Worm (Caenorhabditis elegans): ENCODE data around the gene C16C10.2.
A peak's percentile ranks its signal among the peaks of the same experiment; 100 is the strongest.

Gene C16C10.2

DNA sequence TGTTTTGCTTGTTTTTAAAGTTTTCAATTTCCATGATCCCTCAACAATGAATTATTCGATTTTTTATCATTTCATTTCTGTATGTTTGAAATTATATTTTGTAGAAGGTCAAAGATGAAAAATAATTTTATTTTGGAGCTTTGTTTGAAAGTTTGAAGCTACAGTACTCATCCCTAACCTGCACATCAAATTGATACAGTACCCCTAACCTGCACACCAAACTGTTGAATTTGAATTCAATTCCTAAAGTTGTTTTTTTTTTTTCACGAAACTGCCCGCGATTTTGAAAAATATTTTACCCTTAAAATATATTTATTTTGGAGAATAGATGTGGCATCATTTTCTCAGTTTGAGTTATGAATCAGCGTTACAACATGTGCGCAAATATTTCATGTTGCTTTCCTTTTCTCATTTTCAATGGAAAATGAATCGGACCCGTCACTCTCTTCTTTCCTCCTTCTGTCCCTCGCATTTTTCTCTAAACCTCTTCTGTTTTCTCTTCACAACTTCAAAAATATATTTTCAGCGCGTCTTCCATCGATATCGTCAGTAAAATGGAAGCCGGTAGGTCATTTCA is 27.4 kb upstream of the C16C10.2 start, which contains the start of gene R74.8:
TSS of gene R74.8 (plus strand) at position 527 of the 577 bp plus-strand sequence.
- no peak for TF ChIP-seq cog-1 (tag; optimal IDR thresholded peaks at IDR 0.05)
- TF ChIP-seq ref-1 (GFP tag; conservative IDR thresholded peaks at IDR 0.05) = no peak
- TF ChIP-seq med-1 (GFP tag; optimal IDR thresholded peaks at IDR 0.05; ENCODE audit: insufficient read depth) = no peak
- TF ChIP-seq ztf-23 (GFP tag; IDR thresholded peaks at IDR 0.05) = no peak
- TF ChIP-seq tab-1 (GFP tag; IDR thresholded peaks at IDR 0.05) = no peak

DNA sequence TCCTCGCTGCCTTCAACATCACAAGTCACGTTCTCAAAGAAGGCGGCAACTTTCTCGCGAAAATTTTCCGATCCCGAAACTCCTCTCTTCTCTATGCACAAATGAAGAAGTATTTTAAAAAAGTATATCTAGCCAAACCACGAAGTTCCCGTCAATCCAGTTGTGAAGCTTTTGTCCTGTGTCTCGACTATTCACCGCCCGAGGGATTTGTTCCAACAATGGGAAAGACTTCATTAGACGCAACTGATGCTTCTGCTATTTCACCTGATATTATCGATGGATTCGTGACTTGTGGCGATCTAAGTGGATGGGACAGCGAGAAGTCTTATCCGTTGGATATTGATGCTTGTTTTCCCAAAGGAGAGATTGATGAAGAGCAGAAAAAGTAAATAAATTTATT is 26.5 kb upstream of the C16C10.2 start:
- TF ChIP-seq ztf-29 (GFP tag; IDR thresholded peaks at IDR 0.05) (no peak), T22C8.4 (GFP tag; IDR thresholded peaks at IDR 0.05) (no peak), flt-1 (GFP tag; IDR thresholded peaks at IDR 0.05) (no peak), med-1 (GFP tag; optimal IDR thresholded peaks at IDR 0.05; ENCODE audit: insufficient read depth) (no peak), ref-1 (GFP tag; conservative IDR thresholded peaks at IDR 0.05) (no peak), ztf-23 (GFP tag; IDR thresholded peaks at IDR 0.05) (no peak), klf-2 (GFP tag; conservative IDR thresholded peaks at IDR 0.05) (no peak), cog-1 (tag; optimal IDR thresholded peaks at IDR 0.05) (no peak), tab-1 (GFP tag; IDR thresholded peaks at IDR 0.05) (no peak)

DNA sequence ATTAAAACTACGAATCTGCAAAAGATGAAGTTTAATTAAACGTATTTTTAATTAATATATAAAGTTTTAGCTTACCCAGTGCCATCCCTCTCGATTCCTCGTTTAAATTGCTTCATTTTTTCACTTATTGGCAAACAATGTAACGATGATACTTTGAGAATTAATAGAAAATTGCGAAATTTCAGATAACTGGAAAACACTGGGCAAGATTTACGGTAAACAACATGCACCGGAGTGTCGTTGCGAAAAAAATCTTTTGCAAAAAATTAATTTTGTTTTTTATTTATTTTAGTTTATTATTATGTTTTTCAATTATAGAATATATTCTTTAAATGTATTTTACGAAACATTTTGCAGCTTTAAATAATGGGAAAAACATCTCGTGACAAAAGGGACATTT is 25.6 kb upstream of the C16C10.2 start, which contains the start of the genes pelo-1 and R74.7:
TSS of gene pelo-1 (minus strand) at position 151 of the 400 bp plus-strand sequence.
TSS of gene R74.7 (plus strand) at position 358 of the 400 bp plus-strand sequence.
- TF ChIP-seq tab-1 (GFP tag; IDR thresholded peaks at IDR 0.05) = no peak
- TF ChIP-seq T22C8.4 (GFP tag; IDR thresholded peaks at IDR 0.05) = no peak
- TF ChIP-seq cog-1 (tag; optimal IDR thresholded peaks at IDR 0.05) = no peak
- no peak for TF ChIP-seq med-1 (GFP tag; optimal IDR thresholded peaks at IDR 0.05; ENCODE audit: insufficient read depth)
- TF ChIP-seq klf-2 (GFP tag; conservative IDR thresholded peaks at IDR 0.05) = no peak
- TF ChIP-seq ref-1 (GFP tag; conservative IDR thresholded peaks at IDR 0.05) = no peak
- TF ChIP-seq ztf-23 (GFP tag; IDR thresholded peaks at IDR 0.05) = no peak
- TF ChIP-seq flt-1 (GFP tag; IDR thresholded peaks at IDR 0.05) = no peak
- no peak for TF ChIP-seq ztf-29 (GFP tag; IDR thresholded peaks at IDR 0.05)

DNA sequence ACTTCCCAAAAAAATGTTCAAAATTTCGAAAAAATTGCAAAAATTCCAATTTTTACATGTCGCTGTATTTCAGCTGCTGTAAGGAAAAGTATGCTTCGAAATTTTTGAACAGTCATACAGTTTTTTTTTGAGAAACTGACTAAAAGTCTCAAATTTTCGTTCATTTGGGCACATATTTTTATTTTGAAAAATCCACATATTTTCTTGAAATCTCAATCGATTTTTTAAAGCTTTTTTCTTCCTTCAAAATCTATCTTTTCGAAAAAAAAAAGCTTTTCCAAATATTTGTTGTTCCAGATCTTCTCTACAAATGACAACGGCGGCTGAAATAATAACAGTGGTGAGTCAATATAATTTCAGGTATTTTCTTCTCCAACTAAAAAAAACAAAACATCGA is 18.5 kb upstream of the C16C10.2 start, which contains the start of gene asd-1:
TSS of gene asd-1 (plus strand) at position 298 of the 397 bp plus-strand sequence.
- TF ChIP-seq cog-1 (tag; optimal IDR thresholded peaks at IDR 0.05) = no peak
- TF ChIP-seq tab-1 (GFP tag; IDR thresholded peaks at IDR 0.05) = no peak
- TF ChIP-seq ztf-29 (GFP tag; IDR thresholded peaks at IDR 0.05) = no peak
- TF ChIP-seq ref-1 (GFP tag; conservative IDR thresholded peaks at IDR 0.05) = no peak
- no peak for TF ChIP-seq flt-1 (GFP tag; IDR thresholded peaks at IDR 0.05)
- no peak for TF ChIP-seq klf-2 (GFP tag; conservative IDR thresholded peaks at IDR 0.05)
- no peak for TF ChIP-seq T22C8.4 (GFP tag; IDR thresholded peaks at IDR 0.05)
- TF ChIP-seq ztf-23 (GFP tag; IDR thresholded peaks at IDR 0.05) = no peak

DNA sequence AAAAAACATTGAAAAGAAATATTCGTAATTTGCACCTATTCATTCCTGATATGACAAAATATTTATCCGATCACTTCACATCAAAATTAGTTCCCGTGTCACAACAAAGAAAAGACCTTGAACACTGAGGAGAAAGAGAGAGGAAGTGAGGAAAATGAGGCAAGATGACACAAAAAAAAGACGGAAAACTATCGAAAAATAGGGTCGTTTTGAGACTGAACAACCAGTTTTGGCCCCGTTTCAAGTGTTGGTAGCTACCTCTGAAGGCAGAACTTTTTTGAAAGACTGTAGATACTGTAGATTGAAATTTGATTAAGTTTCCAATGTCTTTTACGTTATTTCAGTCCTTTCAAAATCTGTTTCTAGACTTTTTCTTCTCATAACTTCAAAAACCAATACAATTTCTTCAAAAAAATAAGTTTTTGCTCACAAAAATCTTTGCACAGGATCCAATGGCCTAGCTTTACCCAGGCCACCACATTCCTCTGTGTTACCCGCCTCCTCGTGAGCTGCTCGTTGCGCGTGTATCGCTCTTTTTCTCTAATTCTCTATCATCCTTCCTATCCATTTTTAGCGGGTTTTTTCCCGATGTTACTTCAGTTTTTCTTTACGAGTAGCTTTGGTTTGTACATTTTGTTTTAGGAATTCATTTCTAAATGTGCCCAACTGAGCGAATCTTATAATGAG is 18.0 kb upstream of the C16C10.2 start:
- TF ChIP-seq med-1 (GFP tag; optimal IDR thresholded peaks at IDR 0.05; ENCODE audit: insufficient read depth) (no peak), klf-2 (GFP tag; conservative IDR thresholded peaks at IDR 0.05) (no peak), tab-1 (GFP tag; IDR thresholded peaks at IDR 0.05) (no peak; the same call in 1 of the 2 replicates), ref-1 (GFP tag; conservative IDR thresholded peaks at IDR 0.05) (no peak), ztf-23 (GFP tag; IDR thresholded peaks at IDR 0.05) (peak; percentile 75), ztf-29 (GFP tag; IDR thresholded peaks at IDR 0.05) (no peak), cog-1 (tag; optimal IDR thresholded peaks at IDR 0.05) (peak; percentile 47), flt-1 (GFP tag; IDR thresholded peaks at IDR 0.05) (no peak), T22C8.4 (GFP tag; IDR thresholded peaks at IDR 0.05) (no peak)

DNA sequence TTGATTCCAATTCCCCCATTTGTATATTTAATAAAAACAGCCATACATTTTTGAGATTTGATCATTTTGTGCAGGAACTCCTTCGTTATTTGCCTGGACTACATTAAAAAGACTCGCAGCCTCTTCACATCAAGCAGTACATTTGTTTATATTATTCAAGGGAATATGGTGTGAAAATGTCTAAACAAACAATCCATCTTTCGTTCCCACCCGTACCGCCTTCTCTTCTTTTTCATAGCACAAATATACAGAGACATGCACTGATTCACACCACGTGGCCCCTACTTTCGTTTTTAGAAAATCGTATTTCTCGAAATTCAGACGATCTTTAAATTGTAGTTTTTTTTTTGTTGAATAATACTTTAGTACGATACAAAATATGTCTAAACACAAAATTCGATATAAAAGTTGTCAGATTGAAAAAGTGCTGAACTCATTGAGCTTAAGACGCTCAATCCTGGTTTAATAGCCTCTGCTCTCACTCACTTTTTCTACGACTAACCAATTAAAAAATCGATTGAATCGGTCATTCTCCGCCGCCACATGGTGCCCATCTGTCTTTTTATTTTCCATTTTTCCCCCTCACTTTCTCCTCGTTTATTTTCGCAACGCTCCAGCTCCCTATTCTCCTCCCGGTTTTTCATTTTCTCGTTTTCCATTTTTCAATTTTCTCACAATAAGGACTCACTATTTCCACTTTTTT is 17.0 kb upstream of the C16C10.2 start:
- TF ChIP-seq ztf-29 (GFP tag; IDR thresholded peaks at IDR 0.05) (no peak), flt-1 (GFP tag; IDR thresholded peaks at IDR 0.05) (no peak), tab-1 (GFP tag; IDR thresholded peaks at IDR 0.05) (no peak), ztf-23 (GFP tag; IDR thresholded peaks at IDR 0.05) (no peak), cog-1 (tag; optimal IDR thresholded peaks at IDR 0.05) (no peak), klf-2 (GFP tag; conservative IDR thresholded peaks at IDR 0.05) (no peak), med-1 (GFP tag; optimal IDR thresholded peaks at IDR 0.05; ENCODE audit: insufficient read depth) (no peak), ref-1 (GFP tag; conservative IDR thresholded peaks at IDR 0.05) (no peak)

DNA sequence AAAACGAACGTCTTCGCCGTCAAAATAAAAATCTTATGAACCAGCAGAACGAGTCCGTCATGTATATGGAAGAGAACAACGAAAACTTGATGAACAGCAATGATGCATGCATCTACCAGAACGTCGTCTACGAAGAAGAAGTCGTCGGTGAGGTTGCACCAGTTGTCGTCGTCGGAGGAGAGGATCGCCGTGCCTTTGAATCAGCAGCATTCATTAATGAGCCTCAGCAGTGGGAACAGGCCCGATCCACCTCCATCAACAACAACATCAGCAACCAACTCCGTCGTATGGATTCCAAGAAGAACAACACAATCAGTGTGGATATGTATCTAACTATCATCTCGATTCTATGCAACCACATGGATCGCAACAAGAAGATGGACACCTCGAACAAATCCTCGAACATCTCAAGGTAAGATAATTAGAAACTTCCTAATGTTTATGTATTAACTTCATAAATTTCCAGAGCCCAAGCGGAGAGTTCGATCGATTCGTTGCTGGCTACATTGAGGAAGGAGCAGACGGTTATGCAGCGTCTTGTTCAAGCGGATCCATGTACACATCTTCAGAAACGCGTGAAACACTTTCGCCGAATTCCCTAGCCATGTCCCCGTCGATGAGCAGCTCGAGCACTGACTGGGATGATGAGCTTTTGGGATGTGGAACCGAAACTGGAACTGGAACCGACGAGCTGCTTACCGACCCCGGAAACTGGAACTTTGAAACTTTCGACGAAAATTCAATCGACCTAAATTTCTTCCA is 16.1 kb upstream of the C16C10.2 start:
- TF ChIP-seq med-1 (GFP tag; optimal IDR thresholded peaks at IDR 0.05; ENCODE audit: insufficient read depth) = no peak
- no peak for TF ChIP-seq flt-1 (GFP tag; IDR thresholded peaks at IDR 0.05)
- no peak for TF ChIP-seq klf-2 (GFP tag; conservative IDR thresholded peaks at IDR 0.05)
- no peak for TF ChIP-seq ztf-29 (GFP tag; IDR thresholded peaks at IDR 0.05)
- TF ChIP-seq cog-1 (tag; optimal IDR thresholded peaks at IDR 0.05) = no peak
- TF ChIP-seq ztf-23 (GFP tag; IDR thresholded peaks at IDR 0.05) = no peak
- TF ChIP-seq ref-1 (GFP tag; conservative IDR thresholded peaks at IDR 0.05) = no peak
- no peak for TF ChIP-seq tab-1 (GFP tag; IDR thresholded peaks at IDR 0.05)
- TF ChIP-seq T22C8.4 (GFP tag; IDR thresholded peaks at IDR 0.05) = no peak

DNA sequence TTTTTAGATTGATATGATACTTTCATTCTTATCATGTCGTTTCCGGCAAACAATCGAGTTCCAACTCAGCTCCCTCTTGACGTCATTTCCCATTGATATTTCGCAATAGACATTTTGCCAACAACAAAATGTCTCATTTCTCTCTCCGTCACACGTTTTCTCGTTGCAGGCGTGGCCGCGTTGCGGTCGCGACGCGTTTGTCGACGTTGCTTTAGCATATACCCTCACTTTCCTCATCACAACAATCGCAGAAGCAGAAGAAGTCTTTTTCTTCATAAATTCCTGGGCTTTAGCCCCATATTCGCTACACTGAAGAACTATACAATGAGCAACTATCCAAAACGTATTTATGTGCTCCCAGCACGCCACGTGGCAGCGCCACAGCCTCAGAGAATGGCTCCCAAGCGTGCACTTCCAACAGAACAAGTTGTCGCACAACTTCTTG is 15.2 kb upstream of the C16C10.2 start, which contains the start of gene xbp-1:
TSS of gene xbp-1 (plus strand) at position 151 of the 445 bp plus-strand sequence.
- peak; percentile 45 for TF ChIP-seq cog-1 (tag; optimal IDR thresholded peaks at IDR 0.05)
- 0 out of 2 replicates have a peak, but pooled peaks have one; percentile 45 for TF ChIP-seq ztf-29 (GFP tag; IDR thresholded peaks at IDR 0.05)
- TF ChIP-seq ztf-23 (GFP tag; IDR thresholded peaks at IDR 0.05) = peak; percentile 41; the same call in 1 of the 2 replicates
- no peak for TF ChIP-seq med-1 (GFP tag; optimal IDR thresholded peaks at IDR 0.05; ENCODE audit: insufficient read depth)
- TF ChIP-seq flt-1 (GFP tag; IDR thresholded peaks at IDR 0.05) = peak; percentile 66
- TF ChIP-seq klf-2 (GFP tag; conservative IDR thresholded peaks at IDR 0.05) = no peak

Measured in whole organism, midembryonic.